ENCODE assay signal across 4 worm cellular contexts in the genomic region with DNA sequence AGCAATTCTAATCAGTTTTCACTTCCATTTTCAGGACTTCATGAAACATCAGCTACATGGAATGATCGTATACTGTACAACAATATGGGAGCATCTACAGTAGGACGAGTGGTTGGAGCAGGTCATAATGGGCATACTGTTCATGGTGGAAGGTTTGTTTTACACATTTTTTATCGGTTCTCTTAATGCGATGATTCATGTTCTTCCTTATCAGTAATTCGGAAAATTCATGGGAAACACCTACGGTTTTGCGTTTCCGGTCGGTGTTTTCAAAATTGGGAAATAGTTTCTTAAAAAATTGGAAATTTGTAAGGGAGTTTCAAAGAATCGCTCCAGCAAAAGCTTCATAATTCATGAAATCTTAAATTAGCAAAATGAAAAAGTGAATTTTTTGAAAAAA.
TF ChIP-seq lines count a peak whose summit lies in the region.

No protein-coding gene starts in this region.

TF ChIP-seq in whole organism, L1 larva, 84 proteins besides CTCF, POLR2A, EP300 and RAD21:
- peak; percentile 51 for TF ChIP-seq elt-2 (tag; optimal IDR thresholded peaks at IDR 0.05; lab: Kevin White, UChicago)
- TF ChIP-seq unc-98 (GFP tag; IDR thresholded peaks at IDR 0.05; lab: Robert Waterston, UW), result no peak
- TF ChIP-seq nhr-47 (tag; optimal IDR thresholded peaks at IDR 0.05; lab: Kevin White, UChicago), result no peak

TF ChIP-seq in whole organism, L2 larva, 48 proteins besides CTCF, POLR2A, EP300 and RAD21:
- no peak for TF ChIP-seq nhr-25 (tag; optimal IDR thresholded peaks at IDR 0.05; lab: Kevin White, UChicago)
- TF ChIP-seq fos-1 (tag; optimal IDR thresholded peaks at IDR 0.05; lab: Kevin White, UChicago), result peak; percentile 85
- no peak for TF ChIP-seq R02D3.7 (tag; optimal IDR thresholded peaks at IDR 0.05; lab: Kevin White, UChicago)
- no peak for TF ChIP-seq nhr-6 (tag; optimal IDR thresholded peaks at IDR 0.05; lab: Kevin White, UChicago)

TF ChIP-seq in whole organism, L3 larva, 47 proteins besides CTCF, POLR2A, EP300 and RAD21:
- TF ChIP-seq nhr-43 (tag; optimal IDR thresholded peaks at IDR 0.05; lab: Kevin White, UChicago; ENCODE audit: poor library complexity, severe bottlenecking) (no peak), pqm-1 (tag; optimal IDR thresholded peaks at IDR 0.05; lab: Kevin White, UChicago) (peak; percentile 45), elt-2 (tag; optimal IDR thresholded peaks at IDR 0.05; lab: Kevin White, UChicago) (peak; percentile 46)

TF ChIP-seq in whole organism, L4 larva, 104 proteins besides CTCF, POLR2A, EP300 and RAD21:
- no peak for TF ChIP-seq nhr-10 (tag; optimal IDR thresholded peaks at IDR 0.05; lab: Kevin White, UChicago)
- no peak for TF ChIP-seq lin-1 (GFP tag; IDR thresholded peaks at IDR 0.05; lab: Robert Waterston, UW)
- no peak for TF ChIP-seq snpc-4 (tag; optimal IDR thresholded peaks at IDR 0.05; lab: Kevin White, UChicago)
- no peak for TF ChIP-seq ZK337.2 (GFP tag; IDR thresholded peaks at IDR 0.05; lab: Robert Waterston, UW)
- TF ChIP-seq aha-1 (tag; lab: Kevin White, UChicago), result peak; percentile 84
- TF ChIP-seq nhr-28 (tag; optimal IDR thresholded peaks at IDR 0.05; lab: Kevin White, UChicago), result peak; percentile 9
- peak; percentile 28 for TF ChIP-seq pqm-1 (tag; optimal IDR thresholded peaks at IDR 0.05; lab: Kevin White, UChicago)
- no peak for TF ChIP-seq madf-5 (GFP tag; IDR thresholded peaks at IDR 0.05; lab: Robert Waterston, UW)

Comparison
In these comparisons a context has a peak if more than half of its experiments do, and no peak if none do; other contexts are left out.
1. Of the 29 proteins assayed by ChIP-seq in both whole organism, L4 larva and whole organism, L1 larva: peak only in whole organism, L4 larva: aha-1, nhr-28 and pqm-1; only in whole organism, L1 larva: none; in both: none; in neither: 26.